Worm (Caenorhabditis elegans) whole organism, L4 larva: ENCODE measurements around the gene str-73.

ENCODE experiments used
- F44E2.7 ChIP-seq: fragments of 200-800 bp; sonication (Bioruptor generic); IDR thresholded peaks from 2 replicates; pipeline ENCODE4 v2.1.2; 2022; ENCODE audit warnings: missing genetic modification characterization, missing compliant biosample characterization
- ceh-28 ChIP-seq: fragments of 150-350 bp; optimal IDR thresholded peaks from 2 replicates; lab custom pipeline; 2014; ENCODE audit warnings: missing biosample characterization, missing genetic modification reagents, missing genetic modification characterization
- ceh-32 ChIP-seq: sonication (generic microtip); optimal IDR thresholded peaks from 2 replicates; lab custom pipeline; 2016; ENCODE audit warnings: mild to moderate bottlenecking, missing genetic modification characterization, missing compliant biosample characterization; ENCODE audit not compliant: poor library complexity
- jun-1 ChIP-seq: fragments of 150-350 bp; optimal IDR thresholded peaks from 2 replicates; lab custom pipeline; 2014; ENCODE audit warnings: missing biosample characterization, missing genetic modification reagents, missing genetic modification characterization

ce11 chrV:16403974-16404373, 26.1 kb upstream of the str-73 start, which contains the start of gene syp-1:
- no peak for TF ChIP-seq F44E2.7 (GFP tag; lab: Robert Waterston, UW)
- no peak for TF ChIP-seq jun-1
- no peak for TF ChIP-seq ceh-28 (tag; lab: Kevin White, UChicago)
- TF ChIP-seq ceh-32 = no peak
